Fruit fly (Drosophila melanogaster): ENCODE measurements around the gene CG10866.

CG10866 gene

DNA sequence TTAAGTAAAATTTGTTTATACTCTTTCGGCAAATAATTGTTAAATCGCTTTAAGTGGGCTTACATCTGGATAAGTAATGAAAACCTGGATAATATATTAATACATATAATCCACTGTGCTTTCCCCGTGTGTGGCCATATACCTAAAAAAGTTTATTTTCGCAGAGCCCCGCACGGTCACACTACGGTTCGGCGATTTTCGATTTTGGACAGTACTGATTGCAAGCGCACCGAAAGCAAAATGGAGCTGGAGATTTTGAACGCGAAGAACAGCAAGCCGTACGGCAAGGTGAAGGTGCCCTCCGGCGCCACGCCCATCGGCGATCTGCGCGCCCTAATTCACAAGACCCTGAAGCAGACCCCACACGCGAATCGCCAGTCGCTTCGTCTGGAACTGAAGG lies 34.5 kb downstream of the CG10866 start, which contains the start of gene Sc2 (continued):
- TF ChIP-seq Rel (GFP tag; optimal IDR thresholded peaks at IDR 0.05) = no peak
- peak; percentile 96 for TF ChIP-seq Rel (tag; optimal IDR thresholded peaks at IDR 0.05)
- no peak for TF ChIP-seq jim (GFP tag; optimal IDR thresholded peaks at IDR 0.05)
- no peak for TF ChIP-seq Dfd (GFP tag; optimal IDR thresholded peaks at IDR 0.05)

- TF ChIP-seq tai (GFP tag; optimal IDR thresholded peaks at IDR 0.05) (peak; percentile 41), OdsH (GFP tag; optimal IDR thresholded peaks at IDR 0.05) (no peak), fru (GFP tag; optimal IDR thresholded peaks at IDR 0.05) (peak; percentile 41), sv (GFP tag; optimal IDR thresholded peaks at IDR 0.05) (peak; percentile 44), GATAd (GFP tag; optimal IDR thresholded peaks at IDR 0.05) (no peak), Hnf4 (GFP tag; optimal IDR thresholded peaks at IDR 0.05) (peak; percentile 83), dmrt93B (GFP tag; optimal IDR thresholded peaks at IDR 0.05) (peak; percentile 53), Rel (GFP tag; optimal IDR thresholded peaks at IDR 0.05) (no peak), Rel (tag; optimal IDR thresholded peaks at IDR 0.05) (peak; percentile 16), Abd-B (GFP tag; optimal IDR thresholded peaks at IDR 0.05) (no peak), dsf (GFP tag; optimal IDR thresholded peaks at IDR 0.05; ENCODE audit: borderline replicate concordance) (peak; percentile 11), woc (GFP tag; optimal IDR thresholded peaks at IDR 0.05) (peak; percentile 48), CrebA (GFP tag; optimal IDR thresholded peaks at IDR 0.05; ENCODE audit: borderline replicate concordance) (no peak), Dfd (GFP tag; optimal IDR thresholded peaks at IDR 0.05) (no peak), Vsx2 (GFP tag; optimal IDR thresholded peaks at IDR 0.05; ENCODE audit: partially characterized antibody) (no peak), dl (GFP tag; optimal IDR thresholded peaks at IDR 0.05; ENCODE audit: insufficient read depth in 1 of 2, partially characterized antibody in 2 of 2) (no peak), CG9705 (GFP tag; optimal IDR thresholded peaks at IDR 0.05) (peak; percentile 49), Jra (GFP tag; optimal IDR thresholded peaks at IDR 0.05) (no peak), h (GFP tag; optimal IDR thresholded peaks at IDR 0.05) (peak; percentile 59), pan (optimal IDR thresholded peaks at IDR 0.05) (no peak), usp (GFP tag; optimal IDR thresholded peaks at IDR 0.05) (no peak), N (GFP tag; optimal IDR thresholded peaks at IDR 0.05) (no peak), Hr78 (GFP tag; optimal IDR thresholded peaks at IDR 0.05) (no peak), Hr83 (GFP tag; optimal IDR thresholded peaks at IDR 0.05; ENCODE audit: poor library complexity, severe bottlenecking) (peak; percentile 84), rgr (GFP tag; optimal IDR thresholded peaks at IDR 0.05) (peak; percentile 45), CG32264 (GFP tag; optimal IDR thresholded peaks at IDR 0.05) (peak; percentile 51), jim (GFP tag; optimal IDR thresholded peaks at IDR 0.05) (no peak), Sp1 (GFP tag; optimal IDR thresholded peaks at IDR 0.05) (peak; percentile 70), Myc (optimal IDR thresholded peaks at IDR 0.05) (no peak), lola (GFP tag; optimal IDR thresholded peaks at IDR 0.05) (no peak), brk (GFP tag; optimal IDR thresholded peaks at IDR 0.05) (peak; percentile 47), ey (GFP tag; optimal IDR thresholded peaks at IDR 0.05) (peak; percentile 50), sage (GFP tag; optimal IDR thresholded peaks at IDR 0.05) (peak; percentile 11), psq (GFP tag; optimal IDR thresholded peaks at IDR 0.05) (no peak), HLH106 (tag; optimal IDR thresholded peaks at IDR 0.05) (peak; percentile 50), Mio (GFP tag; optimal IDR thresholded peaks at IDR 0.05) (no peak), foxo (GFP tag; optimal IDR thresholded peaks at IDR 0.05) (peak in 1 of 2 experiments; percentile 73), Dif (GFP tag; optimal IDR thresholded peaks at IDR 0.05; ENCODE audit: partially characterized antibody) (peak; percentile 61), br (GFP tag; optimal IDR thresholded peaks at IDR 0.05) (peak; percentile 70)
Measured at dm6 chr3L:3902491-3903198, 35.1 kb downstream of the CG10866 start, which contains the start of gene Ubi-p63E. Ubi-p63E (minus strand) TSS chr3L:3903184.
